Fruit fly (Drosophila melanogaster): ENCODE measurements around the gene Cse1.

Gene Cse1

DNA sequence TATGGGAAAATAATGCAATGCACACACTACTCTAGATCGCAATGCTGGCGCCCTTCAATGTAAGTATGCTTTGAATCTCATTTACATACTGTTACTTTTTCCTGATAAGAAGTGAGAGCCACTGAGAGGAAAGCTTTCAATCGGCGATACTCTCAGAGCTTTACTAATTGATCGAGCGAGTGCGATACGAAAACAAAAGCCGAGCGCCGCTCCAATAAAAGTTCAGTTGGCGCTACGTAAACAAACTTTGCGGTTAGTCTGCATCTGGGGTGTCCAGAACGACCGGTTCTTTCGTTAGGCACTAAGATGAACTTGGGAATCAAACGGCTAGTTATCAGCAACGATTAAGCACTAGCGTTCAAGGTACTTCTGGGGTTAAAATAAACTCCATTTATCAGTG is 33.7 kb downstream of the Cse1 start, which contains the start of gene CG17928:
Gene CG17928, plus strand, starts transcription at position 224 of the 400 bp plus-strand sequence.
- no peak for TF ChIP-seq esg (GFP tag; conservative IDR thresholded peaks at IDR 0.05)
- TF ChIP-seq CG3995 (GFP tag; optimal IDR thresholded peaks at IDR 0.05), result peak; percentile 71
- TF ChIP-seq fd64A (GFP tag; optimal IDR thresholded peaks at IDR 0.05), result no peak
- no peak for TF ChIP-seq E2f1 (GFP tag; IDR thresholded peaks at IDR 0.05)
- no peak for TF ChIP-seq BtbVII (GFP tag; optimal IDR thresholded peaks at IDR 0.05)
- no peak for TF ChIP-seq CG7745 (tag; optimal IDR thresholded peaks at IDR 0.05)
- no peak for TF ChIP-seq lab (GFP tag; optimal IDR thresholded peaks at IDR 0.05)
- no peak for TF ChIP-seq CG11398 (GFP tag; optimal IDR thresholded peaks at IDR 0.05)
- no peak for TF ChIP-seq fru (optimal IDR thresholded peaks at IDR 0.05)
- no peak for TF ChIP-seq chm (GFP tag; IDR thresholded peaks at IDR 0.05)
- no peak for TF ChIP-seq Antp (GFP tag; optimal IDR thresholded peaks at IDR 0.05)
- TF ChIP-seq CkIIα-i1 (GFP tag; IDR thresholded peaks at IDR 0.05), result no peak
- no peak for TF ChIP-seq tna (GFP tag; IDR thresholded peaks at IDR 0.05; ENCODE audit: partially characterized antibody)
- no peak for TF ChIP-seq CG7372 (GFP tag; IDR thresholded peaks at IDR 0.05)
- no peak for TF ChIP-seq Hr51 (GFP tag; optimal IDR thresholded peaks at IDR 0.05)
- TF ChIP-seq cwo (GFP tag; optimal IDR thresholded peaks at IDR 0.05), result no peak
- TF ChIP-seq CG16863 (GFP tag; optimal IDR thresholded peaks at IDR 0.05), result no peak
- no peak for TF ChIP-seq PHDP (tag; optimal IDR thresholded peaks at IDR 0.05)
- TF ChIP-seq vfl (GFP tag; optimal IDR thresholded peaks at IDR 0.05), result no peak
- TF ChIP-seq CG13287 (GFP tag; IDR thresholded peaks at IDR 0.05; ENCODE audit: partially characterized antibody), result peak; percentile 10; the same call in 1 of the 2 replicates
- no peak for TF ChIP-seq sna (GFP tag; IDR thresholded peaks at IDR 0.05; ENCODE audit: partially characterized antibody)
- TF ChIP-seq CG12744 (GFP tag; optimal IDR thresholded peaks at IDR 0.05), result no peak
- TF ChIP-seq shn (GFP tag; optimal IDR thresholded peaks at IDR 0.05), result no peak
- no peak for TF ChIP-seq sens (GFP tag)
- no peak for TF ChIP-seq az2 (GFP tag; optimal IDR thresholded peaks at IDR 0.05)
- no peak for TF ChIP-seq HLH54F (GFP tag; optimal IDR thresholded peaks at IDR 0.05)
- no peak for TF ChIP-seq dpn (GFP tag; optimal IDR thresholded peaks at IDR 0.05)
- no peak for TF ChIP-seq lbe (GFP tag; optimal IDR thresholded peaks at IDR 0.05)
- no peak for TF ChIP-seq CG17385 (GFP tag; optimal IDR thresholded peaks at IDR 0.05)
- no peak for TF ChIP-seq Lpt (GFP tag; optimal IDR thresholded peaks at IDR 0.05)
- no peak for TF ChIP-seq mam (GFP tag; optimal IDR thresholded peaks at IDR 0.05)
- no peak for TF ChIP-seq Dad (GFP tag; optimal IDR thresholded peaks at IDR 0.05)
- TF ChIP-seq toy (GFP tag; IDR thresholded peaks at IDR 0.05), result no peak
- peak; percentile 21 for TF ChIP-seq mirr (GFP tag; optimal IDR thresholded peaks at IDR 0.05)
- no peak for TF ChIP-seq Scr (GFP tag; IDR thresholded peaks at IDR 0.05; ENCODE audit: partially characterized antibody)
- TF ChIP-seq CG15514 (GFP tag; optimal IDR thresholded peaks at IDR 0.05), result peak; percentile 3
- TF ChIP-seq Ptx1 (GFP tag; IDR thresholded peaks at IDR 0.05), result no peak
- no peak for TF ChIP-seq HLH4C (GFP tag; IDR thresholded peaks at IDR 0.05; ENCODE audit: partially characterized antibody)
- peak; percentile 9 for TF ChIP-seq CTCF (GFP tag; optimal IDR thresholded peaks at IDR 0.05)
- no peak for TF ChIP-seq Sry-β (GFP tag; optimal IDR thresholded peaks at IDR 0.05)
- no peak for TF ChIP-seq CG6254 (GFP tag; optimal IDR thresholded peaks at IDR 0.05)
- no peak for TF ChIP-seq CG7963 (GFP tag; IDR thresholded peaks at IDR 0.05; ENCODE audit: partially characterized antibody)
- no peak for TF ChIP-seq grau (tag; optimal IDR thresholded peaks at IDR 0.05)
- no peak for TF ChIP-seq TFAM (GFP tag; optimal IDR thresholded peaks at IDR 0.05)
- no peak for TF ChIP-seq dysf (GFP tag; IDR thresholded peaks at IDR 0.05)
- TF ChIP-seq dan (GFP tag; IDR thresholded peaks at IDR 0.05), result no peak
- TF ChIP-seq psq (GFP tag; optimal IDR thresholded peaks at IDR 0.05), result no peak
- no peak for TF ChIP-seq Hr3 (GFP tag; optimal IDR thresholded peaks at IDR 0.05)
- TF ChIP-seq D19B (GFP tag; optimal IDR thresholded peaks at IDR 0.05), result no peak
- no peak for TF ChIP-seq Tbp (GFP tag; optimal IDR thresholded peaks at IDR 0.05)
- TF ChIP-seq phol (tag; optimal IDR thresholded peaks at IDR 0.05), result no peak
- no peak for TF ChIP-seq knrl (GFP tag; IDR thresholded peaks at IDR 0.05; ENCODE audit: partially characterized antibody)
- no peak for TF ChIP-seq ap (GFP tag; IDR thresholded peaks at IDR 0.05)
